Worm (Caenorhabditis elegans) whole organism, L4 larva: ENCODE measurements around the gene srh-92.

ENCODE experiments used
- D1046.2 ChIP-seq: fragments of 200-800 bp; sonication (Bioruptor generic); IDR thresholded peaks from 2 replicates; pipeline ENCODE4 v1.3.6; 2022; ENCODE audit warnings: missing genetic modification characterization, missing compliant biosample characterization
- F49E8.2 ChIP-seq: sonication (generic microtip); optimal IDR thresholded peaks from 2 replicates; lab custom pipeline; 2016; ENCODE audit warnings: missing compliant biosample characterization, mild to moderate bottlenecking, missing genetic modification characterization, borderline replicate concordance
- R02D3.7 ChIP-seq: fragments of 150-350 bp; sonication (generic microtip); optimal IDR thresholded peaks from 3 replicates; lab custom pipeline; 2014; ENCODE audit warnings: missing biosample characterization, missing genetic modification characterization
- Y105C5A.15 ChIP-seq: fragments of 200-800 bp; sonication (Bioruptor generic); IDR thresholded peaks from 2 replicates; pipeline ENCODE4 v1.3.6; 2022; ENCODE audit warnings: missing genetic modification characterization, missing compliant biosample characterization
- Y48G9A.11 ChIP-seq: fragments of 200-800 bp; sonication (Bioruptor generic); IDR thresholded peaks from 2 replicates; pipeline ENCODE4 v1.3.6; 2022; ENCODE audit warnings: missing genetic modification reagents, missing genetic modification characterization, missing compliant biosample characterization
- Y5F2A.4 ChIP-seq: fragments of 200-800 bp; sonication (Bioruptor generic); optimal IDR thresholded peaks from 2 replicates; lab custom pipeline; 2018; ENCODE audit warnings: mild to moderate bottlenecking, missing genetic modification characterization, missing compliant biosample characterization
- aha-1 ChIP-seq: fragments of 150-350 bp; peaks from one replicate; lab custom pipeline; 2014; ENCODE audit warnings: missing biosample characterization, missing genetic modification characterization
- arid-1 ChIP-seq: fragments of 200-800 bp; sonication (Bioruptor generic); conservative IDR thresholded peaks from 2 replicates; pipeline ENCODE4 v1.3.6; 2022; ENCODE audit warnings: missing genetic modification reagents, missing genetic modification characterization, missing compliant biosample characterization
- ceh-20 ChIP-seq: fragments of 200-800 bp; sonication (Bioruptor generic); IDR thresholded peaks from 2 replicates; pipeline ENCODE4 v1.3.6; 2022; ENCODE audit warnings: missing genetic modification reagents, missing genetic modification characterization, missing compliant biosample characterization
- ceh-32 ChIP-seq: sonication (generic microtip); optimal IDR thresholded peaks from 2 replicates; lab custom pipeline; 2016; ENCODE audit warnings: mild to moderate bottlenecking, missing genetic modification characterization, missing compliant biosample characterization; ENCODE audit not compliant: poor library complexity
- daf-19 ChIP-seq: fragments of 200-800 bp; sonication (Bioruptor generic); conservative IDR thresholded peaks from 2 replicates; pipeline ENCODE4 v1.3.6; 2022; ENCODE audit warnings: missing genetic modification characterization, missing compliant biosample characterization
- dmd-8 ChIP-seq: fragments of 200-800 bp; sonication (Bioruptor generic); IDR thresholded peaks from 2 replicates; pipeline ENCODE4 v1.3.6; 2022; ENCODE audit warnings: missing genetic modification characterization, missing compliant biosample characterization
- dpl-1 ChIP-seq: fragments of 150-350 bp; optimal IDR thresholded peaks from 2 replicates; lab custom pipeline; 2014; ENCODE audit warnings: missing biosample characterization, missing genetic modification reagents, missing genetic modification characterization
- duxl-1 ChIP-seq: sonication (generic microtip); optimal IDR thresholded peaks from 2 replicates; lab custom pipeline; 2016; ENCODE audit warnings: mild to moderate bottlenecking, missing genetic modification characterization, moderate library complexity, missing compliant biosample characterization; ENCODE audit not compliant: poor library complexity
- fkh-10 ChIP-seq: fragments of 150-350 bp; optimal IDR thresholded peaks from 2 replicates; lab custom pipeline; 2014; ENCODE audit warnings: missing biosample characterization, missing genetic modification reagents, missing genetic modification characterization
- hif-1 ChIP-seq, 2 experiments: sonication (generic microtip); optimal IDR thresholded peaks; 2 replicates each; lab custom pipeline; 2016 to 2017; ENCODE audit warnings: missing compliant biosample characterization in 2 of 2, missing genetic modification characterization in 2 of 2, missing genetic modification reagents in 2 of 2, missing genotype in 2 of 2, mild to moderate bottlenecking in 1 of 2
- hlh-11 ChIP-seq: fragments of 200-800 bp; sonication (Bioruptor generic); optimal IDR thresholded peaks from 2 replicates; lab custom pipeline; 2018; ENCODE audit warnings: mild to moderate bottlenecking, missing genetic modification characterization, missing compliant biosample characterization
- hlh-30 ChIP-seq: sonication (generic microtip); optimal IDR thresholded peaks from 2 replicates; lab custom pipeline; 2017; ENCODE audit warnings: antibody characterized with exemption, mild to moderate bottlenecking, missing genetic modification characterization, missing compliant biosample characterization; ENCODE audit not compliant: insufficient read depth
- lin-29 ChIP-seq: fragments of 200-800 bp; sonication (Bioruptor generic); IDR thresholded peaks from 2 replicates; pipeline ENCODE4 v1.3.6; 2022; ENCODE audit warnings: missing genetic modification reagents, missing genetic modification characterization, missing compliant biosample characterization
- lin-39 ChIP-seq: fragments of 150-350 bp; optimal IDR thresholded peaks from 2 replicates; lab custom pipeline; 2014; ENCODE audit warnings: missing biosample characterization, missing genetic modification reagents, missing genetic modification characterization
- mdt-29 ChIP-seq: fragments of 200-800 bp; sonication (Bioruptor generic); IDR thresholded peaks from 2 replicates; pipeline ENCODE4 v1.3.6; 2022; ENCODE audit warnings: missing genetic modification reagents, missing genetic modification characterization, missing compliant biosample characterization
- mxl-2 ChIP-seq: fragments of 200-800 bp; sonication (Bioruptor generic); conservative IDR thresholded peaks from 2 replicates; pipeline ENCODE4 v1.3.6; 2022; ENCODE audit warnings: missing genetic modification reagents, missing genetic modification characterization, missing compliant biosample characterization
- nhr-10 ChIP-seq: fragments of 150-350 bp; optimal IDR thresholded peaks from 2 replicates; lab custom pipeline; 2014; ENCODE audit warnings: missing biosample characterization, missing genetic modification characterization
- nhr-102 ChIP-seq: sonication (generic microtip); optimal IDR thresholded peaks from 2 replicates; lab custom pipeline; 2016; ENCODE audit warnings: mild to moderate bottlenecking, missing genetic modification characterization, moderate library complexity, missing compliant biosample characterization
- nhr-28 ChIP-seq: fragments of 150-350 bp; optimal IDR thresholded peaks from 2 replicates; lab custom pipeline; 2014; ENCODE audit warnings: missing biosample characterization, missing genetic modification characterization
- nhr-6 ChIP-seq: fragments of 150-350 bp; optimal IDR thresholded peaks from 2 replicates; lab custom pipeline; 2014; ENCODE audit warnings: missing biosample characterization, missing genetic modification characterization
- nhr-77 ChIP-seq: fragments of 150-350 bp; optimal IDR thresholded peaks from 2 replicates; lab custom pipeline; 2014; ENCODE audit warnings: missing biosample characterization, missing genetic modification characterization
- php-3 ChIP-seq: fragments of 200-800 bp; sonication (Bioruptor generic); IDR thresholded peaks from 2 replicates; pipeline ENCODE4 v1.3.6; 2022; ENCODE audit warnings: missing genetic modification reagents, missing genetic modification characterization, missing compliant biosample characterization
- rbr-2 ChIP-seq: sonication (generic microtip); optimal IDR thresholded peaks from 2 replicates; lab custom pipeline; 2016; ENCODE audit warnings: missing genotype, missing genetic modification characterization, missing compliant biosample characterization
- saeg-2 ChIP-seq: fragments of 200-800 bp; sonication (Bioruptor generic); IDR thresholded peaks from 2 replicates; pipeline ENCODE4 v1.3.6; 2022; ENCODE audit warnings: missing genetic modification reagents, missing genetic modification characterization, missing compliant biosample characterization
- snpc-1.2 ChIP-seq: fragments of 200-800 bp; sonication (Bioruptor generic); IDR thresholded peaks from 2 replicates; pipeline ENCODE4 v1.3.6; 2022; ENCODE audit warnings: missing genetic modification reagents, missing genetic modification characterization, missing compliant biosample characterization
- snpc-4 ChIP-seq: fragments of 150-350 bp; optimal IDR thresholded peaks from 2 replicates; lab custom pipeline; 2014; ENCODE audit warnings: missing biosample characterization, missing genetic modification characterization
- tra-1 ChIP-seq: fragments of 200-800 bp; sonication (Bioruptor generic); IDR thresholded peaks from 2 replicates; pipeline ENCODE4 v1.3.6; 2022; ENCODE audit warnings: missing genetic modification reagents, missing genetic modification characterization, missing compliant biosample characterization
- unc-39 ChIP-seq: sonication (generic microtip); optimal IDR thresholded peaks from 2 replicates; lab custom pipeline; 2017; ENCODE audit warnings: missing biosample characterization, missing genetic modification characterization
- unc-62 ChIP-seq, 3 experiments: fragments of 150-350 bp in 1 of 3; sonication (generic microtip); optimal IDR thresholded peaks in 2 of 3; peaks in 1 of 3; 1 replicate in 1 of 3; 2 replicates in 2 of 3; lab custom pipeline; 2014 to 2017; ENCODE audit warnings: missing biosample characterization in 3 of 3, missing genetic modification characterization in 3 of 3, missing genetic modification reagents in 3 of 3, missing genotype in 1 of 3

Gene srh-92

ce11 chrV:7455008-7455407 lies 5.8 kb downstream of the srh-92 start, which contains the start of gene F25E5.2:
F25E5.2 (plus strand) TSS chrV:7455308.
- TF ChIP-seq Y48G9A.11 (GFP tag; lab: Robert Waterston, UW) (no peak), snpc-4 (no peak), dpl-1 (GFP tag; lab: Kevin White, UChicago) (no peak), tra-1 (GFP tag; lab: Robert Waterston, UW) (no peak), nhr-6 (tag; lab: Kevin White, UChicago) (no peak), unc-62 (GFP tag; optimal IDR thresholded peaks at IDR 0.05 in 1 of 2; lab: Kevin White, UChicago) (no peak), unc-62 (tag; optimal IDR thresholded peaks at IDR 0.05; lab: Kevin White, UChicago) (no peak), nhr-102 (no peak)

- no peak for TF ChIP-seq ceh-20 (GFP tag; lab: Robert Waterston, UW)
- TF ChIP-seq duxl-1 (tag; lab: Kevin White, UChicago) = no peak
- TF ChIP-seq php-3 (GFP tag; lab: Robert Waterston, UW) = no peak
- TF ChIP-seq ceh-32 (tag; lab: Kevin White, UChicago) = no peak
- no peak for TF ChIP-seq nhr-10 (tag; lab: Kevin White, UChicago)
- TF ChIP-seq F49E8.2 = no peak
- no peak for TF ChIP-seq Y5F2A.4 (GFP tag; lab: Kevin White, UChicago)
- TF ChIP-seq mxl-2 (GFP tag; lab: Robert Waterston, UW) = no peak
Measured at ce11 chrV:7454236-7454635, 6.6 kb downstream of the srh-92 start, which contains the start of gene try-8. try-8 (minus strand) TSS chrV:7454336.

ce11 chrV:7451421-7451820 lies 9.4 kb downstream of the srh-92 start, which contains the start of gene try-11:
try-11 (plus strand) TSS chrV:7451721.
- no peak for TF ChIP-seq hlh-30 (tag; lab: Kevin White, UChicago)
- no peak for TF ChIP-seq Y5F2A.4 (GFP tag; lab: Kevin White, UChicago)
- TF ChIP-seq hif-1 (tag; optimal IDR thresholded peaks at IDR 0.05; lab: Kevin White, UChicago) = no peak
- TF ChIP-seq lin-39 = no peak
- no peak for TF ChIP-seq mxl-2 (GFP tag; lab: Robert Waterston, UW)
- TF ChIP-seq rbr-2 (tag; lab: Kevin White, UChicago) = no peak

- TF ChIP-seq aha-1 (tag; lab: Kevin White, UChicago) = peak; percentile 70
- no peak for TF ChIP-seq arid-1
- TF ChIP-seq D1046.2 (GFP tag; lab: Robert Waterston, UW) = no peak
- TF ChIP-seq hlh-11 = no peak
- peak in 1 of 2 experiments; percentile 50 for TF ChIP-seq unc-62 (GFP tag; optimal IDR thresholded peaks at IDR 0.05 in 1 of 2; lab: Kevin White, UChicago)
- TF ChIP-seq unc-62 (tag; optimal IDR thresholded peaks at IDR 0.05; lab: Kevin White, UChicago) = no peak
- TF ChIP-seq duxl-1 (tag; lab: Kevin White, UChicago) = no peak
- no peak for TF ChIP-seq snpc-1.2 (GFP tag; lab: Robert Waterston, UW)
- no peak for TF ChIP-seq dmd-8 (GFP tag; lab: Robert Waterston, UW)
- no peak for TF ChIP-seq lin-29 (GFP tag; lab: Robert Waterston, UW)
- no peak for TF ChIP-seq mxl-2 (GFP tag; lab: Robert Waterston, UW)
- TF ChIP-seq nhr-77 (tag; lab: Kevin White, UChicago) = no peak
- TF ChIP-seq R02D3.7 (tag; lab: Kevin White, UChicago) = no peak
- no peak for TF ChIP-seq unc-39 (tag; lab: Kevin White, UChicago)
- no peak for TF ChIP-seq saeg-2 (GFP tag; lab: Robert Waterston, UW)
- TF ChIP-seq, all 104 proteins: peak for 2
Measured at ce11 chrV:7449303-7449827, 11.4 kb downstream of the srh-92 start, which contains the start of gene try-12. try-12 (plus strand) TSS chrV:7449353.

DNA sequence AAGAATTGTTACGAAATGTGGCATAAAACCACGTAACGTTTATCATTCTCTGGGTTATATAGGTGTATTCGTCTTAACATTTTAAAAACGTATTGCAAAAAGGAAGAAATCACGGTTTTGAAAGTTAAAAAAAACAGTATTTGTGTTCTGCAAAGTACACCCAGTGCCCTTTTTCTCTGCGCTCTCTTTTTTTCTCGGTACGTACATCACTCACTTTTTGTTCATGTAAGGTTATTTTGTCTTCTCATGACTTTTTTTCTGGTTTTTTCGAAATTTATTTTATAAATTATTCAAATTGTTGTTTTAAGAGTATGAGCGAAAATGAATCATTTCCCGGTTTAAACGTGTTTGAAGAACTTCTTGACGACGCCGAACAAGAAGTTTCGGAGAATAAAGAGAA lies 13.8 kb downstream of the srh-92 start, which contains the start of gene F25E5.5:
TSS of gene F25E5.5 (plus strand) at position 301 of the 400 bp plus-strand sequence.
- TF ChIP-seq Y105C5A.15 (GFP tag; lab: Robert Waterston, UW) = no peak
- peak; percentile 14 for TF ChIP-seq hlh-30 (tag; lab: Kevin White, UChicago)
- TF ChIP-seq nhr-28 (tag; lab: Kevin White, UChicago) = peak; percentile 44
- no peak for TF ChIP-seq fkh-10 (GFP tag; lab: Kevin White, UChicago)
- no peak for TF ChIP-seq mdt-29
- no peak for TF ChIP-seq daf-19 (GFP tag; lab: Robert Waterston, UW)
- TF ChIP-seq, all 104 proteins: peak for 2
